Worm (Caenorhabditis elegans) whole organism, L4 larva: ENCODE data around the gene sru-1.

Experiments
- F37D6.2 ChIP-seq: sonication (generic microtip); optimal IDR thresholded peaks from 2 replicates; lab custom pipeline; 2016; ENCODE audit warnings: mild to moderate bottlenecking, missing genetic modification characterization, missing compliant biosample characterization
- ama-1 ChIP-seq: fragments of 150-350 bp; optimal IDR thresholded peaks from 2 replicates; lab custom pipeline; 2014; ENCODE audit warnings: inconsistent platforms, mixed read lengths
- dve-1 ChIP-seq: sonication (generic microtip); optimal IDR thresholded peaks from 2 replicates; lab custom pipeline; 2017; ENCODE audit warnings: antibody characterized with exemption, mild to moderate bottlenecking, missing genetic modification characterization, missing compliant biosample characterization; ENCODE audit not compliant: insufficient read depth
- nhr-77 ChIP-seq: fragments of 150-350 bp; optimal IDR thresholded peaks from 2 replicates; lab custom pipeline; 2014; ENCODE audit warnings: missing biosample characterization, missing genetic modification characterization
- pqm-1 ChIP-seq: sonication (generic microtip); optimal IDR thresholded peaks from 2 replicates; lab custom pipeline; 2017; ENCODE audit warnings: missing biosample characterization, missing genetic modification characterization
- spr-3 ChIP-seq: fragments of 200-800 bp; sonication (Bioruptor generic); optimal IDR thresholded peaks from 2 replicates; lab custom pipeline; 2018; ENCODE audit warnings: mild to moderate bottlenecking, missing genetic modification characterization, missing compliant biosample characterization

DNA sequence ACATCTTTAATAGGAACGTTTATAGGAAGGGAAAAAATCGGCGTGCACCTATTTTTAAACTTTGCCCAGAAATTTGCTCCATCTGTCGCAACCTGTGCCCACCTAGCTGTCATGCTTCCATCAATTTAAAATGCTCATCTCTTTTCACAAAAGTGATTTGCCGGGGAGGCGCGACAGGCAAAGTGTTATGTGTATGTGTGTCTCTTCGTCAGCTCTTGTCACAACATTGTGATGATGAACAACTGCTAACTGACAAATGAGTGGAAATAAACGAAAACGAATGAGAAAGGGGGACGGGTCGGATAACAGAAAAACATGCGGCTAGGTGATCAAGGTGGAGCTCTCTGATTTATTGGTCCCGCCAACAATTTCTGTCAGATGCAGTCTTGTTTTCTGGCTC is 49.8 kb downstream of the sru-1 start:
- TF ChIP-seq spr-3 (GFP tag; lab: Kevin White, UChicago) (no peak), nhr-77 (no peak), F37D6.2 (tag; lab: Kevin White, UChicago) (no peak), dve-1 (tag; lab: Kevin White, UChicago) (no peak), ama-1 (lab: Kevin White, UChicago) (no peak), pqm-1 (tag; lab: Kevin White, UChicago) (no peak)
